Worm (Caenorhabditis elegans) whole organism, mixed stage, embryonic: ENCODE data around the gene Y53G8AL.4.

ENCODE experiments used
- M03D4.4 ChIP-seq: sonication (generic microtip); optimal IDR thresholded peaks from 2 replicates; lab custom pipeline; 2017; ENCODE audit warnings: mild to moderate bottlenecking, missing genetic modification characterization, missing compliant biosample characterization
- bed-3 ChIP-seq: fragments of 200-800 bp; sonication (Bioruptor generic); optimal IDR thresholded peaks from 3 replicates; lab custom pipeline; 2018; ENCODE audit warnings: mild to moderate bottlenecking, missing genetic modification characterization, moderate library complexity, missing compliant biosample characterization
- blmp-1 ChIP-seq: fragments of 150-350 bp; optimal IDR thresholded peaks from 2 replicates; lab custom pipeline; 2014; ENCODE audit warnings: missing biosample characterization, missing genetic modification characterization
- ceh-39 ChIP-seq: fragments of 150-350 bp; optimal IDR thresholded peaks from 2 replicates; lab custom pipeline; 2014; ENCODE audit warnings: missing biosample characterization, missing genetic modification characterization
- ceh-43 ChIP-seq: fragments of 200-800 bp; sonication (Bioruptor generic); optimal IDR thresholded peaks from 2 replicates; lab custom pipeline; 2018; ENCODE audit warnings: mild to moderate bottlenecking, missing genetic modification characterization, moderate library complexity, missing compliant biosample characterization
- ceh-83 ChIP-seq: fragments of 200-800 bp; sonication (Bioruptor generic); optimal IDR thresholded peaks from 2 replicates; lab custom pipeline; 2018; ENCODE audit warnings: mild to moderate bottlenecking, missing genetic modification characterization, missing compliant biosample characterization
- ces-1 ChIP-seq: fragments of 150-350 bp; optimal IDR thresholded peaks from 2 replicates; lab custom pipeline; 2014; ENCODE audit warnings: missing biosample characterization, missing genetic modification reagents, missing genetic modification characterization
- cnd-1 ChIP-seq: fragments of 200-800 bp; sonication (Bioruptor generic); optimal IDR thresholded peaks from 2 replicates; lab custom pipeline; 2018; ENCODE audit warnings: mild to moderate bottlenecking, missing genetic modification characterization, missing compliant biosample characterization
- drap-1 ChIP-seq: fragments of 200-800 bp; sonication (Bioruptor generic); optimal IDR thresholded peaks from 3 replicates; lab custom pipeline; 2018; ENCODE audit warnings: mild to moderate bottlenecking, missing genetic modification characterization, missing compliant biosample characterization
- elt-1 ChIP-seq: sonication (generic microtip); optimal IDR thresholded peaks from 2 replicates; lab custom pipeline; 2017; ENCODE audit warnings: missing genetic modification characterization, mild to moderate bottlenecking, missing compliant biosample characterization, antibody characterized with exemption, moderate library complexity, borderline replicate concordance; ENCODE audit not compliant: insufficient read depth
- elt-3 ChIP-seq: fragments of 150-350 bp; optimal IDR thresholded peaks from 2 replicates; lab custom pipeline; 2014; ENCODE audit warnings: missing biosample characterization, missing genetic modification characterization
- flh-1 ChIP-seq: fragments of 200-800 bp; sonication (Bioruptor generic); optimal IDR thresholded peaks from 2 replicates; lab custom pipeline; 2018; ENCODE audit warnings: mild to moderate bottlenecking, missing genetic modification characterization, moderate library complexity, missing compliant biosample characterization
- ham-2 ChIP-seq: fragments of 200-800 bp; sonication (Bioruptor generic); optimal IDR thresholded peaks from 2 replicates; lab custom pipeline; 2018; ENCODE audit warnings: mild to moderate bottlenecking, missing genetic modification characterization, missing compliant biosample characterization
- hlh-1 ChIP-seq: fragments of 150-350 bp; optimal IDR thresholded peaks from 2 replicates; lab custom pipeline; 2014; ENCODE audit warnings: missing biosample characterization, missing genetic modification reagents, missing genetic modification characterization
- lin-13 ChIP-seq: fragments of 150-350 bp; optimal IDR thresholded peaks from 2 replicates; lab custom pipeline; 2014; ENCODE audit warnings: missing biosample characterization, missing genetic modification characterization
- lin-32 ChIP-seq: fragments of 200-800 bp; sonication (Bioruptor generic); optimal IDR thresholded peaks from 2 replicates; lab custom pipeline; 2018; ENCODE audit warnings: mild to moderate bottlenecking, missing genetic modification characterization, missing compliant biosample characterization
- lsy-2 ChIP-seq: fragments of 150-350 bp; optimal IDR thresholded peaks from 2 replicates; lab custom pipeline; 2014; ENCODE audit warnings: missing biosample characterization, missing genetic modification characterization
- mab-5 ChIP-seq: fragments of 150-350 bp; optimal IDR thresholded peaks from 2 replicates; lab custom pipeline; 2014; ENCODE audit warnings: missing biosample characterization, missing genetic modification characterization
- mep-1 ChIP-seq: fragments of 150-350 bp; optimal IDR thresholded peaks from 2 replicates; lab custom pipeline; 2017; ENCODE audit warnings: missing biosample characterization, missing genetic modification reagents, missing genetic modification characterization, inconsistent platforms
- mls-2 ChIP-seq: sonication (generic microtip); optimal IDR thresholded peaks from 2 replicates; lab custom pipeline; 2016; ENCODE audit warnings: mild to moderate bottlenecking, missing genetic modification characterization, moderate library complexity, missing compliant biosample characterization
- nhr-12 ChIP-seq: fragments of 150-350 bp; optimal IDR thresholded peaks from 2 replicates; lab custom pipeline; 2014; ENCODE audit warnings: missing biosample characterization, missing genetic modification characterization
- nhr-2 ChIP-seq: fragments of 150-350 bp; optimal IDR thresholded peaks from 2 replicates; lab custom pipeline; 2014; ENCODE audit warnings: missing biosample characterization, missing genetic modification characterization
- nhr-237 ChIP-seq: fragments of 150-350 bp; optimal IDR thresholded peaks from 2 replicates; lab custom pipeline; 2014; ENCODE audit warnings: missing biosample characterization, missing genetic modification characterization
- nhr-28 ChIP-seq: fragments of 150-350 bp; optimal IDR thresholded peaks from 2 replicates; lab custom pipeline; 2014; ENCODE audit warnings: missing biosample characterization, missing genetic modification characterization
- nhr-76 ChIP-seq: sonication (generic microtip); optimal IDR thresholded peaks from 2 replicates; lab custom pipeline; 2017; ENCODE audit warnings: missing biosample characterization, missing genetic modification characterization
- pha-4 ChIP-seq: fragments of 150-350 bp; optimal IDR thresholded peaks from 2 replicates; lab custom pipeline; 2018; ENCODE audit warnings: missing biosample characterization, missing genetic modification reagents, missing genetic modification characterization
- sem-2 ChIP-seq: fragments of 200-800 bp; sonication (Bioruptor generic); optimal IDR thresholded peaks from 2 replicates; lab custom pipeline; 2018; ENCODE audit warnings: mild to moderate bottlenecking, missing genetic modification characterization, missing compliant biosample characterization
- snpc-4 ChIP-seq: fragments of 150-350 bp; optimal IDR thresholded peaks from 2 replicates; lab custom pipeline; 2014; ENCODE audit warnings: missing biosample characterization, missing genetic modification characterization
- sptf-1 ChIP-seq: sonication (generic microtip); optimal IDR thresholded peaks from 2 replicates; lab custom pipeline; 2017; ENCODE audit warnings: mild to moderate bottlenecking, missing genetic modification characterization, moderate library complexity, missing compliant biosample characterization
- tbx-8 ChIP-seq: fragments of 200-800 bp; sonication (Bioruptor generic); optimal IDR thresholded peaks from 2 replicates; lab custom pipeline; 2018; ENCODE audit warnings: mild to moderate bottlenecking, missing genetic modification characterization, moderate library complexity, missing compliant biosample characterization
- unc-120 ChIP-seq: sonication (generic microtip); optimal IDR thresholded peaks from 2 replicates; lab custom pipeline; 2017; ENCODE audit warnings: missing genetic modification characterization, missing compliant biosample characterization; ENCODE audit not compliant: poor library complexity, severe bottlenecking
- unc-39 ChIP-seq: fragments of 150-350 bp; optimal IDR thresholded peaks from 2 replicates; lab custom pipeline; 2014; ENCODE audit warnings: missing biosample characterization, missing genetic modification characterization
- unc-62 ChIP-seq: fragments of 150-350 bp; optimal IDR thresholded peaks from 2 replicates; lab custom pipeline; 2014; ENCODE audit warnings: missing biosample characterization, missing genetic modification reagents, missing genetic modification characterization
- zip-8 ChIP-seq: fragments of 150-350 bp; optimal IDR thresholded peaks from 2 replicates; lab custom pipeline; 2014; ENCODE audit warnings: missing biosample characterization, missing genetic modification characterization
- ztf-11 ChIP-seq: fragments of 150-350 bp; optimal IDR thresholded peaks from 2 replicates; lab custom pipeline; 2014; ENCODE audit warnings: missing biosample characterization, missing genetic modification characterization

The Y53G8AL.4 gene

DNA sequence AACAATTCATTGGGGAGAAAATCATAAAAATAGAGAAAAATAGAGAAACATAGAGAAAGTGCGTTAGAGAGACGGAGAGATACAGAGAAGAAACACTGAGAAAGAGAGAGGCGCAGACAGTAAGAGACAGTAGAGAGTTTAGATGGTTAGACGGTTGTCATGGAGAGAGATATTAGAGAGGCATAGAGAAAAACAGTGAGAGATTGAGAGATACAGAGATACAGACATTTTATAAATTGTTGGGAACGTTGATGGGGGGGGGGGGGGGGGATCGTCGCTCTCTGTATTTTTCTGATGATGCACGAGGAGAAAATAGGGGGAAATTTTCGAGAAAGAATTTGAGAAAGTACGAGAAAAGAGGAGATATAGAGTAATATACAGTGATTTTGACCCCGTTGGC lies 28.9 kb upstream of the Y53G8AL.4 start:
- TF ChIP-seq sem-2 (GFP tag; lab: Kevin White, UChicago) (no peak), nhr-12 (tag; lab: Kevin White, UChicago) (no peak), mep-1 (tag; lab: Kevin White, UChicago) (no peak), ztf-11 (tag; lab: Kevin White, UChicago) (no peak), zip-8 (tag; lab: Kevin White, UChicago) (no peak), M03D4.4 (peak; percentile 33), flh-1 (GFP tag; lab: Kevin White, UChicago) (no peak), ceh-83 (GFP tag; lab: Kevin White, UChicago) (no peak), lsy-2 (tag; lab: Kevin White, UChicago) (peak; percentile 73), pha-4 (tag; lab: Kevin White, UChicago) (peak; percentile 84), nhr-28 (tag; lab: Kevin White, UChicago) (no peak), unc-39 (no peak), cnd-1 (no peak), nhr-76 (tag; lab: Kevin White, UChicago) (no peak), lin-13 (no peak), drap-1 (no peak), lin-32 (GFP tag; lab: Kevin White, UChicago) (no peak), tbx-8 (no peak), elt-3 (tag; lab: Kevin White, UChicago) (no peak), ham-2 (no peak), ceh-43 (GFP tag; lab: Kevin White, UChicago) (no peak), elt-1 (tag; lab: Kevin White, UChicago) (no peak), blmp-1 (no peak), ceh-39 (tag; lab: Kevin White, UChicago) (peak; percentile 26), sptf-1 (tag; lab: Kevin White, UChicago) (peak; percentile 44), bed-3 (no peak), mls-2 (no peak), nhr-2 (tag; lab: Kevin White, UChicago) (peak; percentile 60), hlh-1 (tag; lab: Kevin White, UChicago) (no peak), mab-5 (tag; lab: Kevin White, UChicago) (peak; percentile 69), unc-120 (tag; lab: Kevin White, UChicago) (no peak), unc-62 (peak; percentile 72), snpc-4 (no peak), nhr-237 (tag; lab: Kevin White, UChicago) (peak; percentile 64), ces-1 (GFP tag; lab: Kevin White, UChicago) (peak; percentile 83)

DNA sequence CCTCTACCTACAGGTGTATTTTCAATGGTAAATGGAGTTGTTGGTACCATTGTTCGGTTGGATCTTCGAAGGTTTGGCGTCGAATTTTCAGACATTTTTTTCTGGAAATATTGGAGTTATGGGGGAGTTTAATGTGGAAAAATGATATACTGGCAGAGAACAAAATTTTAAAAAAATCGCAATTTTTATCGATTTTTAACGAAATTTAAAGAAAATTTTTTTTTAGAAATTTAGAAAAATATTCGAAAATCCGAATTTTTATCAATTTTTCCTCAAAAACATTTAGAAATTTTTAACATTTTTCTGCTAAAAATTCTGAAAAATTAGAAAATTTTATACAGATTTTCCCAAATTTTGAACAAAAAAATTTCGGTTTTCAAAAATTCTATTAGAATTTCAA lies 28.2 kb upstream of the Y53G8AL.4 start, which contains the start of gene Y53G8AM.8:
Gene Y53G8AM.8 (minus strand): TSS at position 101 of the 400 bp plus-strand sequence.
- TF ChIP-seq nhr-12 (tag; lab: Kevin White, UChicago): no peak
- no peak for TF ChIP-seq sptf-1 (tag; lab: Kevin White, UChicago)
- no peak for TF ChIP-seq nhr-2 (tag; lab: Kevin White, UChicago)
- no peak for TF ChIP-seq ztf-11 (tag; lab: Kevin White, UChicago)
- TF ChIP-seq zip-8 (tag; lab: Kevin White, UChicago): no peak
- no peak for TF ChIP-seq nhr-76 (tag; lab: Kevin White, UChicago)
- TF ChIP-seq ces-1 (GFP tag; lab: Kevin White, UChicago): no peak
- no peak for TF ChIP-seq snpc-4
- no peak for TF ChIP-seq sem-2 (GFP tag; lab: Kevin White, UChicago)
- no peak for TF ChIP-seq blmp-1
- TF ChIP-seq unc-39: no peak
- TF ChIP-seq elt-1 (tag; lab: Kevin White, UChicago): no peak
- TF ChIP-seq tbx-8: no peak

DNA sequence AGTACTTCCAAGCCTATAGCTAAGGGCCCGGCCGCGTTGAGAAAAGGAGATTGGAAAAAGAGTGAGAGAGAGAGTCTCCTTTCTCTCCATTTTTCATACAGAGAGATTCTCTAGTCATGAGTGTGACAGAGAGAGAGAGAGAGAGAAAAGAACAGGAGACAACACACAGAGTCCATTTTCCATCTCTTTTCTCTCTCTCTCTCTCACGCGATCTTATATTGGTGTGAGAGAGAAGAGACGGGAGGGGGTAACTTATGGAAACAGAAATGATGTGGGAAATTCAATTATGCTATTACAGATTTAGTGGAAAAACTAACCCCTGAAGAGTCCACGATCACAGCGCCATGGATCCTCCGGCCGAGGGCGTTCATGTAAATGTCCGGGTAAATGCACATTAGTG lies 22.7 kb upstream of the Y53G8AL.4 start:
- TF ChIP-seq ces-1 (GFP tag; lab: Kevin White, UChicago) (peak; percentile 89), ceh-39 (tag; lab: Kevin White, UChicago) (no peak), sptf-1 (tag; lab: Kevin White, UChicago) (no peak), lsy-2 (tag; lab: Kevin White, UChicago) (no peak), mls-2 (peak; percentile 2), lin-32 (GFP tag; lab: Kevin White, UChicago) (no peak), unc-120 (tag; lab: Kevin White, UChicago) (peak; percentile 37), bed-3 (no peak), nhr-2 (tag; lab: Kevin White, UChicago) (no peak), unc-62 (peak; percentile 65), mep-1 (tag; lab: Kevin White, UChicago) (no peak)
